Worm (Caenorhabditis elegans) whole organism, L4 larva: ENCODE measurements around the gene fip-4.

Source experiments
- D1046.2 ChIP-seq: fragments of 200-800 bp; sonication (Bioruptor generic); IDR thresholded peaks from 2 replicates; pipeline ENCODE4 v1.3.6; 2022; ENCODE audit warnings: missing genetic modification characterization, missing compliant biosample characterization
- F26F4.8 ChIP-seq: fragments of 200-800 bp; sonication (Bioruptor generic); conservative IDR thresholded peaks from 2 replicates; pipeline ENCODE4 v1.3.6; 2022; ENCODE audit warnings: missing genetic modification characterization, missing compliant biosample characterization
- F37D6.2 ChIP-seq: sonication (generic microtip); optimal IDR thresholded peaks from 2 replicates; lab custom pipeline; 2016; ENCODE audit warnings: mild to moderate bottlenecking, missing genetic modification characterization, missing compliant biosample characterization
- F49E8.2 ChIP-seq: sonication (generic microtip); optimal IDR thresholded peaks from 2 replicates; lab custom pipeline; 2016; ENCODE audit warnings: missing compliant biosample characterization, mild to moderate bottlenecking, missing genetic modification characterization, borderline replicate concordance
- R02D3.7 ChIP-seq: fragments of 150-350 bp; sonication (generic microtip); optimal IDR thresholded peaks from 3 replicates; lab custom pipeline; 2014; ENCODE audit warnings: missing biosample characterization, missing genetic modification characterization
- T26A8.4 ChIP-seq: fragments of 200-800 bp; sonication (Bioruptor generic); IDR thresholded peaks from 2 replicates; pipeline ENCODE4 v1.3.6; 2022; ENCODE audit warnings: missing genetic modification characterization, missing compliant biosample characterization
- ZK337.2 ChIP-seq: fragments of 200-800 bp; sonication (Bioruptor generic); IDR thresholded peaks from 2 replicates; pipeline ENCODE4 v1.3.6; 2022; ENCODE audit warnings: missing genetic modification reagents, missing genetic modification characterization, missing compliant biosample characterization
- aha-1 ChIP-seq: fragments of 150-350 bp; peaks from one replicate; lab custom pipeline; 2014; ENCODE audit warnings: missing biosample characterization, missing genetic modification characterization
- aly-2 ChIP-seq: sonication (generic microtip); optimal IDR thresholded peaks from 2 replicates; lab custom pipeline; 2018; ENCODE audit warnings: missing biosample characterization, missing genetic modification characterization
- ama-1 ChIP-seq: fragments of 150-350 bp; optimal IDR thresholded peaks from 2 replicates; lab custom pipeline; 2014; ENCODE audit warnings: inconsistent platforms, mixed read lengths
- attf-4 ChIP-seq: sonication (generic microtip); optimal IDR thresholded peaks from 3 replicates; lab custom pipeline; 2017; ENCODE audit warnings: missing biosample characterization, missing genetic modification characterization
- ceh-20 ChIP-seq: fragments of 200-800 bp; sonication (Bioruptor generic); IDR thresholded peaks from 2 replicates; pipeline ENCODE4 v1.3.6; 2022; ENCODE audit warnings: missing genetic modification reagents, missing genetic modification characterization, missing compliant biosample characterization
- ceh-32 ChIP-seq: sonication (generic microtip); optimal IDR thresholded peaks from 2 replicates; lab custom pipeline; 2016; ENCODE audit warnings: mild to moderate bottlenecking, missing genetic modification characterization, missing compliant biosample characterization; ENCODE audit not compliant: poor library complexity
- ceh-44 ChIP-seq: fragments of 200-800 bp; sonication (Bioruptor generic); IDR thresholded peaks from 2 replicates; pipeline ENCODE4 v1.3.6; 2022; ENCODE audit warnings: missing genetic modification reagents, missing genetic modification characterization, missing compliant biosample characterization
- ceh-62 ChIP-seq: sonication (generic microtip); optimal IDR thresholded peaks from 2 replicates; lab custom pipeline; 2017; ENCODE audit warnings: missing biosample characterization, missing genetic modification characterization
- ctbp-1 ChIP-seq: fragments of 200-800 bp; sonication (Bioruptor generic); IDR thresholded peaks from 2 replicates; pipeline ENCODE4 v1.3.6; 2022; ENCODE audit warnings: missing genetic modification reagents, missing genetic modification characterization, missing compliant biosample characterization
- daf-12 ChIP-seq: fragments of 150-350 bp; optimal IDR thresholded peaks from 2 replicates; lab custom pipeline; 2014; ENCODE audit warnings: missing biosample characterization, missing genetic modification reagents, missing genetic modification characterization
- daf-16 ChIP-seq, 3 experiments: sonication (generic microtip); optimal IDR thresholded peaks; 2 replicates each; lab custom pipeline; 2016 to 2017; ENCODE audit warnings: missing genetic modification characterization in 3 of 3, missing genetic modification reagents in 3 of 3, mild to moderate bottlenecking in 2 of 3, missing compliant biosample characterization in 2 of 3, missing biosample characterization in 1 of 3, moderate library complexity in 1 of 3
- daf-8 ChIP-seq: fragments of 200-800 bp; sonication (Bioruptor generic); IDR thresholded peaks from 2 replicates; pipeline ENCODE4 v1.3.6; 2022; ENCODE audit warnings: missing genetic modification characterization, missing compliant biosample characterization
- dmd-8 ChIP-seq: fragments of 200-800 bp; sonication (Bioruptor generic); IDR thresholded peaks from 2 replicates; pipeline ENCODE4 v1.3.6; 2022; ENCODE audit warnings: missing genetic modification characterization, missing compliant biosample characterization
- dmd-9 ChIP-seq: fragments of 200-800 bp; sonication (Bioruptor generic); IDR thresholded peaks from 2 replicates; pipeline ENCODE4 v1.3.6; 2022; ENCODE audit warnings: missing genetic modification reagents, missing genetic modification characterization, missing compliant biosample characterization
- dpl-1 ChIP-seq: fragments of 150-350 bp; optimal IDR thresholded peaks from 2 replicates; lab custom pipeline; 2014; ENCODE audit warnings: missing biosample characterization, missing genetic modification reagents, missing genetic modification characterization
- dve-1 ChIP-seq: sonication (generic microtip); optimal IDR thresholded peaks from 2 replicates; lab custom pipeline; 2017; ENCODE audit warnings: antibody characterized with exemption, mild to moderate bottlenecking, missing genetic modification characterization, missing compliant biosample characterization; ENCODE audit not compliant: insufficient read depth
- fkh-10 ChIP-seq: fragments of 150-350 bp; optimal IDR thresholded peaks from 2 replicates; lab custom pipeline; 2014; ENCODE audit warnings: missing biosample characterization, missing genetic modification reagents, missing genetic modification characterization
- hif-1 ChIP-seq, 2 experiments: sonication (generic microtip); optimal IDR thresholded peaks; 2 replicates each; lab custom pipeline; 2016 to 2017; ENCODE audit warnings: missing compliant biosample characterization in 2 of 2, missing genetic modification characterization in 2 of 2, missing genetic modification reagents in 2 of 2, missing genotype in 2 of 2, mild to moderate bottlenecking in 1 of 2
- hlh-30 ChIP-seq: sonication (generic microtip); optimal IDR thresholded peaks from 2 replicates; lab custom pipeline; 2017; ENCODE audit warnings: antibody characterized with exemption, mild to moderate bottlenecking, missing genetic modification characterization, missing compliant biosample characterization; ENCODE audit not compliant: insufficient read depth
- jun-1 ChIP-seq: fragments of 150-350 bp; optimal IDR thresholded peaks from 2 replicates; lab custom pipeline; 2014; ENCODE audit warnings: missing biosample characterization, missing genetic modification reagents, missing genetic modification characterization
- lin-15B ChIP-seq: fragments of 150-350 bp; sonication (generic microtip); optimal IDR thresholded peaks from 3 replicates; lab custom pipeline; 2014; ENCODE audit warnings: missing biosample characterization, missing genetic modification characterization
- lin-38 ChIP-seq: fragments of 200-800 bp; sonication (Bioruptor generic); IDR thresholded peaks from 2 replicates; pipeline ENCODE4 v1.3.6; 2022; ENCODE audit warnings: missing genetic modification reagents, missing genetic modification characterization, missing compliant biosample characterization
- lir-3 ChIP-seq: sonication (generic microtip); optimal IDR thresholded peaks from 2 replicates; lab custom pipeline; 2016; ENCODE audit warnings: mild to moderate bottlenecking, missing genetic modification characterization, missing compliant biosample characterization
- madf-5 ChIP-seq, 2 experiments: fragments of 200-800 bp; sonication (Bioruptor generic); IDR thresholded peaks; 2 replicates each; pipeline ENCODE4 v1.3.6; 2022; ENCODE audit warnings: missing compliant biosample characterization in 2 of 2, missing genetic modification characterization in 2 of 2
- mdt-29 ChIP-seq: fragments of 200-800 bp; sonication (Bioruptor generic); IDR thresholded peaks from 2 replicates; pipeline ENCODE4 v1.3.6; 2022; ENCODE audit warnings: missing genetic modification reagents, missing genetic modification characterization, missing compliant biosample characterization
- mes-2 ChIP-seq: sonication (generic microtip); optimal IDR thresholded peaks from 2 replicates; lab custom pipeline; 2016; ENCODE audit warnings: missing genotype, mild to moderate bottlenecking, missing genetic modification characterization, missing compliant biosample characterization; ENCODE audit not compliant: poor library complexity, severe bottlenecking
- mxl-3 ChIP-seq: fragments of 200-800 bp; sonication (Bioruptor generic); optimal IDR thresholded peaks from 2 replicates; lab custom pipeline; 2018; ENCODE audit warnings: mild to moderate bottlenecking, missing genetic modification characterization, missing compliant biosample characterization
- nhr-102 ChIP-seq: sonication (generic microtip); optimal IDR thresholded peaks from 2 replicates; lab custom pipeline; 2016; ENCODE audit warnings: mild to moderate bottlenecking, missing genetic modification characterization, moderate library complexity, missing compliant biosample characterization
- nhr-11 ChIP-seq: fragments of 150-350 bp; optimal IDR thresholded peaks from 2 replicates; lab custom pipeline; 2014; ENCODE audit warnings: missing biosample characterization, missing genetic modification characterization
- nhr-237 ChIP-seq: sonication (generic microtip); optimal IDR thresholded peaks from 2 replicates; lab custom pipeline; 2017; ENCODE audit warnings: missing biosample characterization, missing genetic modification characterization
- nhr-28 ChIP-seq: fragments of 150-350 bp; optimal IDR thresholded peaks from 2 replicates; lab custom pipeline; 2014; ENCODE audit warnings: missing biosample characterization, missing genetic modification characterization
- pha-4 ChIP-seq, 2 experiments: fragments of 150-350 bp in 1 of 2; fragments of 200-800 bp in 1 of 2; sonication (Bioruptor generic) in 1 of 2; IDR thresholded peaks in 1 of 2; optimal IDR thresholded peaks in 1 of 2; 2 replicates each; pipeline versions ENCODE4 v1.3.6 to Lab custom; 2014 to 2022; ENCODE audit warnings: missing genetic modification characterization in 2 of 2, missing genetic modification reagents in 2 of 2, missing biosample characterization in 1 of 2, missing compliant biosample characterization in 1 of 2
- saeg-2 ChIP-seq: fragments of 200-800 bp; sonication (Bioruptor generic); IDR thresholded peaks from 2 replicates; pipeline ENCODE4 v1.3.6; 2022; ENCODE audit warnings: missing genetic modification reagents, missing genetic modification characterization, missing compliant biosample characterization
- sdz-12 ChIP-seq: fragments of 200-800 bp; sonication (Bioruptor generic); optimal IDR thresholded peaks from 2 replicates; lab custom pipeline; 2018; ENCODE audit warnings: mild to moderate bottlenecking, missing genetic modification characterization, missing compliant biosample characterization
- snpc-1.2 ChIP-seq: fragments of 200-800 bp; sonication (Bioruptor generic); IDR thresholded peaks from 2 replicates; pipeline ENCODE4 v1.3.6; 2022; ENCODE audit warnings: missing genetic modification reagents, missing genetic modification characterization, missing compliant biosample characterization
- spr-1 ChIP-seq: sonication (generic microtip); optimal IDR thresholded peaks from 2 replicates; lab custom pipeline; 2016; ENCODE audit warnings: mild to moderate bottlenecking, missing genetic modification characterization, missing compliant biosample characterization
- spr-3 ChIP-seq: fragments of 200-800 bp; sonication (Bioruptor generic); optimal IDR thresholded peaks from 2 replicates; lab custom pipeline; 2018; ENCODE audit warnings: mild to moderate bottlenecking, missing genetic modification characterization, missing compliant biosample characterization
- unc-130 ChIP-seq: sonication (generic microtip); optimal IDR thresholded peaks from 2 replicates; lab custom pipeline; 2016; ENCODE audit warnings: missing genetic modification reagents, missing genetic modification characterization, missing compliant biosample characterization
- unc-39 ChIP-seq: sonication (generic microtip); optimal IDR thresholded peaks from 2 replicates; lab custom pipeline; 2017; ENCODE audit warnings: missing biosample characterization, missing genetic modification characterization
- unc-62 ChIP-seq, 3 experiments: fragments of 150-350 bp in 1 of 3; sonication (generic microtip); optimal IDR thresholded peaks in 2 of 3; peaks in 1 of 3; 1 replicate in 1 of 3; 2 replicates in 2 of 3; lab custom pipeline; 2014 to 2017; ENCODE audit warnings: missing biosample characterization in 3 of 3, missing genetic modification characterization in 3 of 3, missing genetic modification reagents in 3 of 3, missing genotype in 1 of 3
- zfp-2 ChIP-seq: sonication (generic microtip); optimal IDR thresholded peaks from 2 replicates; lab custom pipeline; 2016; ENCODE audit warnings: mild to moderate bottlenecking, missing genetic modification characterization, missing compliant biosample characterization

The fip-4 gene

DNA sequence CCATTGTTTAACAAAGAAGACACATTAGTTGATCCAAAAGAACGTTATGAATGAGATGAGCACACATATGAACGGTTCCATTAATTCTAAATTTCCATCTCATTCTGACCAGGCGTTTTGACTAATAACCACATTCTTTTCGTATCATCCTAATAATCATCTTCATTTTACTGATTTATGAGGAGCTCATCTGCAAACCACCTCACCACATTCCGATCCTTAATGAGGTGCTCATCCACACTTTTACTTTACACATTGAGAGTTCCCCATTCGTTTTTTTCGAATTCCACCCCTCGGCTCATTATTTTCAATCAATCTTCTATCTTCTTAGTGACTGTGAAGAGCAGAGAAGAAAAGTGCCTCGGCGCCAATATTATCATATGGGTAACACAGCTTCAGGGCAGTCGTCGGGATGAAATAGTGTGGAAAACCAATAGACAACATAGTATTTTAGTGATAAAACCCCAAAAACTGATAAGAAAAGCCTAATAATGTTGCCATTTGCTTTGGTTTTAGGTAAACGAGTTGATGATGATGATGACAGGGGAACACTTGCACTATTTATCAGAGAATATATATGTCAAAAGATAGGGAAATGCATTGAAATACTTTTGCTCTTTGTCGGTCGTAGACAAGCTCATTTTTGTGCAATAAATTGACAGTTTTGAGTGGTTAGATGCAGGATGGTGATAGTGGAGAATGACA, 40.1 kb upstream of the fip-4 start (continued):
- no peak for TF ChIP-seq spr-1 (tag; lab: Kevin White, UChicago)
- TF ChIP-seq attf-4 (tag; lab: Kevin White, UChicago): no peak
- no peak for TF ChIP-seq ZK337.2 (GFP tag; lab: Robert Waterston, UW)
- no peak for TF ChIP-seq dpl-1 (GFP tag; lab: Kevin White, UChicago)
- no peak for TF ChIP-seq zfp-2 (tag; lab: Kevin White, UChicago)
- TF ChIP-seq ceh-62: no peak
- peak; percentile 27 for TF ChIP-seq mes-2 (tag; lab: Kevin White, UChicago)
- peak; percentile 42 for TF ChIP-seq mxl-3 (GFP tag; lab: Kevin White, UChicago)
- no peak for TF ChIP-seq sdz-12 (GFP tag; lab: Kevin White, UChicago)
- TF ChIP-seq dmd-9 (GFP tag; lab: Robert Waterston, UW): no peak
- peak; percentile 78 for TF ChIP-seq ceh-20 (GFP tag; lab: Robert Waterston, UW)
- no peak for TF ChIP-seq ceh-44 (GFP tag; lab: Robert Waterston, UW)
- TF ChIP-seq madf-5 (GFP tag; IDR thresholded peaks at IDR 0.05; lab: Robert Waterston, UW): no peak
- no peak for TF ChIP-seq F49E8.2 (tag; lab: Kevin White, UChicago)
- 0 out of 2 replicates have a peak, but pooled peaks have one; percentile 35 for TF ChIP-seq T26A8.4 (GFP tag; lab: Robert Waterston, UW)
- TF ChIP-seq lin-15B (tag; lab: Kevin White, UChicago): no peak
- TF ChIP-seq D1046.2 (GFP tag; lab: Robert Waterston, UW): no peak
- peak; percentile 64 for TF ChIP-seq jun-1 (tag; lab: Kevin White, UChicago)
- no peak for TF ChIP-seq ceh-32 (tag; lab: Kevin White, UChicago)
- no peak for TF ChIP-seq F37D6.2
- no peak for TF ChIP-seq spr-3
- TF ChIP-seq nhr-28 (tag; lab: Kevin White, UChicago): peak; percentile 77
- no peak for TF ChIP-seq fkh-10 (GFP tag; lab: Kevin White, UChicago)
- TF ChIP-seq nhr-11 (tag; lab: Kevin White, UChicago): no peak
- no peak for TF ChIP-seq snpc-1.2
- TF ChIP-seq mdt-29: no peak
- no peak for TF ChIP-seq lir-3 (tag; lab: Kevin White, UChicago)
- peak; percentile 40 for TF ChIP-seq hlh-30
- no peak for TF ChIP-seq unc-39 (tag; lab: Kevin White, UChicago)
- TF ChIP-seq unc-130 (GFP tag; lab: Kevin White, UChicago): no peak
- no peak for TF ChIP-seq R02D3.7 (tag; lab: Kevin White, UChicago)
- peak in 1 of 2 experiments; percentile 37 for TF ChIP-seq hif-1 (tag; optimal IDR thresholded peaks at IDR 0.05; lab: Kevin White, UChicago)
- peak in 1 of 2 experiments; percentile 94 for TF ChIP-seq daf-16 (GFP tag; optimal IDR thresholded peaks at IDR 0.05; lab: Kevin White, UChicago)
- peak; percentile 99 for TF ChIP-seq daf-16 (tag; optimal IDR thresholded peaks at IDR 0.05; lab: Kevin White, UChicago)
- no peak for TF ChIP-seq F26F4.8 (GFP tag; lab: Robert Waterston, UW)
- no peak for TF ChIP-seq lin-38
- peak; percentile 85; the same call in 1 of the 2 replicates for TF ChIP-seq pha-4 (GFP tag; IDR thresholded peaks at IDR 0.05; lab: Robert Waterston, UW)
- TF ChIP-seq pha-4 (tag; optimal IDR thresholded peaks at IDR 0.05; lab: Kevin White, UChicago): peak; percentile 23
- TF ChIP-seq dmd-8 (GFP tag; lab: Robert Waterston, UW): no peak
- peak; percentile 96 for TF ChIP-seq dve-1
- TF ChIP-seq ctbp-1 (GFP tag; lab: Robert Waterston, UW): no peak
- TF ChIP-seq daf-12 (tag; lab: Kevin White, UChicago): no peak
- TF ChIP-seq nhr-102 (tag; lab: Kevin White, UChicago): peak; percentile 93
- no peak for TF ChIP-seq nhr-237 (tag; lab: Kevin White, UChicago)
- TF ChIP-seq unc-62 (GFP tag; optimal IDR thresholded peaks at IDR 0.05 in 1 of 2; lab: Kevin White, UChicago): peak; percentile 88 to 96
- TF ChIP-seq unc-62 (tag; optimal IDR thresholded peaks at IDR 0.05; lab: Kevin White, UChicago): no peak
- no peak for TF ChIP-seq daf-8
- TF ChIP-seq aly-2 (tag; lab: Kevin White, UChicago): no peak
- no peak for TF ChIP-seq aha-1 (tag; lab: Kevin White, UChicago)
- 0 out of 2 replicates have a peak, but pooled peaks have one; percentile 40 for TF ChIP-seq saeg-2 (GFP tag; lab: Robert Waterston, UW)
- no peak for TF ChIP-seq ama-1 (lab: Kevin White, UChicago)
